Worm (Caenorhabditis elegans) whole organism, L1 larva: ENCODE measurements around the gene ZK512.8.

Source experiments
- F16B12.6 ChIP-seq: fragments of 150-350 bp; optimal IDR thresholded peaks from 2 replicates; lab custom pipeline; 2014; ENCODE audit warnings: missing biosample characterization, missing genetic modification characterization
- aha-1 ChIP-seq: fragments of 150-350 bp; optimal IDR thresholded peaks from 2 replicates; lab custom pipeline; 2014; ENCODE audit warnings: missing biosample characterization, missing genetic modification characterization
- alr-1 ChIP-seq: fragments of 200-800 bp; sonication (Bioruptor generic); optimal IDR thresholded peaks from 2 replicates; lab custom pipeline; 2018; ENCODE audit warnings: borderline replicate concordance, mild to moderate bottlenecking, missing genetic modification characterization, missing compliant biosample characterization
- aly-2 ChIP-seq: fragments of 150-350 bp; optimal IDR thresholded peaks from 2 replicates; lab custom pipeline; 2014; ENCODE audit warnings: missing biosample characterization, missing genetic modification characterization
- blmp-1 ChIP-seq: fragments of 150-350 bp; optimal IDR thresholded peaks from 2 replicates; lab custom pipeline; 2014; ENCODE audit warnings: missing biosample characterization, missing genetic modification characterization
- ceh-82 ChIP-seq, 3 experiments: fragments of 150-350 bp in 1 of 3; sonication (generic microtip) in 2 of 3; optimal IDR thresholded peaks; 2 replicates each; lab custom pipeline; 2014 to 2017; ENCODE audit warnings: missing biosample characterization in 3 of 3, missing genetic modification characterization in 3 of 3
- ces-1 ChIP-seq: fragments of 150-350 bp; optimal IDR thresholded peaks from 2 replicates; lab custom pipeline; 2014; ENCODE audit warnings: missing biosample characterization, missing genetic modification reagents, missing genetic modification characterization
- efl-1 ChIP-seq, 4 experiments: fragments of 150-350 bp; optimal IDR thresholded peaks in 3 of 4; peaks in 1 of 4; 1 replicate in 1 of 4; 2 replicates in 3 of 4; lab custom pipeline; 2014; ENCODE audit warnings: missing biosample characterization in 2 of 4, missing genetic modification characterization in 2 of 4, missing genetic modification reagents in 2 of 4
- egl-27 ChIP-seq, 2 experiments: fragments of 150-350 bp in 1 of 2; sonication (generic microtip); optimal IDR thresholded peaks; 3 replicates each; lab custom pipeline; 2017 to 2018; ENCODE audit warnings: missing biosample characterization in 2 of 2, missing genetic modification characterization in 2 of 2, missing genetic modification reagents in 2 of 2
- elt-3 ChIP-seq, 6 experiments: fragments of 150-350 bp in 1 of 6; sonication (generic microtip); optimal IDR thresholded peaks; 2 replicates each; lab custom pipeline; 2017 to 2018; ENCODE audit warnings: missing biosample characterization in 6 of 6, missing genetic modification characterization in 6 of 6, inconsistent platforms in 1 of 6
- fkh-4 ChIP-seq: sonication (generic microtip); optimal IDR thresholded peaks from 2 replicates; lab custom pipeline; 2016; ENCODE audit warnings: missing compliant biosample characterization, missing genetic modification characterization, borderline replicate concordance
- fos-1 ChIP-seq: fragments of 150-350 bp; optimal IDR thresholded peaks from 2 replicates; lab custom pipeline; 2014; ENCODE audit warnings: missing biosample characterization, missing genetic modification characterization
- grh-1 ChIP-seq: fragments of 200-800 bp; sonication (Bioruptor generic); IDR thresholded peaks from 2 replicates; pipeline ENCODE4 v1.3.6; 2022; ENCODE audit warnings: missing genetic modification reagents, missing genetic modification characterization, missing compliant biosample characterization
- isw-1 ChIP-seq: fragments of 200-800 bp; sonication (Bioruptor generic); IDR thresholded peaks from 2 replicates; pipeline ENCODE4 v1.3.6; 2022; ENCODE audit warnings: missing genetic modification characterization, missing compliant biosample characterization
- lin-14 ChIP-seq: fragments of 200-800 bp; sonication (Bioruptor generic); optimal IDR thresholded peaks from 2 replicates; lab custom pipeline; 2018; ENCODE audit warnings: mild to moderate bottlenecking, missing genetic modification characterization, moderate library complexity, missing compliant biosample characterization
- lin-35 ChIP-seq, 2 experiments: fragments of 150-350 bp; optimal IDR thresholded peaks; 2 replicates each; lab custom pipeline; 2014; ENCODE audit warnings: missing biosample characterization in 2 of 2, missing genetic modification characterization in 2 of 2, missing genetic modification reagents in 2 of 2
- lin-39 ChIP-seq: fragments of 150-350 bp; optimal IDR thresholded peaks from 2 replicates; lab custom pipeline; 2014; ENCODE audit warnings: missing biosample characterization, missing genetic modification reagents, missing genetic modification characterization
- lsy-2 ChIP-seq, 2 experiments: fragments of 150-350 bp; optimal IDR thresholded peaks; 2 replicates each; lab custom pipeline; 2014; ENCODE audit warnings: missing biosample characterization in 2 of 2, missing genetic modification characterization in 2 of 2
- mab-9 ChIP-seq: fragments of 200-800 bp; sonication (Bioruptor generic); IDR thresholded peaks from 2 replicates; pipeline ENCODE4 v1.3.6; 2022; ENCODE audit warnings: missing genetic modification reagents, missing genetic modification characterization, missing compliant biosample characterization
- mdl-1 ChIP-seq, 2 experiments: fragments of 150-350 bp; optimal IDR thresholded peaks; 2 replicates each; lab custom pipeline; 2014 to 2017; ENCODE audit warnings: missing biosample characterization in 2 of 2, missing genetic modification characterization in 2 of 2, inconsistent platforms in 1 of 2
- mep-1 ChIP-seq: fragments of 150-350 bp; optimal IDR thresholded peaks from 2 replicates; lab custom pipeline; 2014; ENCODE audit warnings: missing biosample characterization, missing genetic modification characterization
- nhr-11 ChIP-seq: fragments of 150-350 bp; optimal IDR thresholded peaks from 2 replicates; lab custom pipeline; 2014; ENCODE audit warnings: missing biosample characterization, missing genetic modification characterization
- nhr-12 ChIP-seq: sonication (generic microtip); optimal IDR thresholded peaks from 2 replicates; lab custom pipeline; 2017; ENCODE audit warnings: missing biosample characterization, missing genetic modification characterization
- nhr-19 ChIP-seq: fragments of 200-800 bp; sonication (Bioruptor generic); conservative IDR thresholded peaks from 2 replicates; pipeline ENCODE4 v1.3.6; 2022; ENCODE audit warnings: missing genetic modification characterization, missing compliant biosample characterization
- nhr-20 ChIP-seq: sonication (generic microtip); optimal IDR thresholded peaks from 2 replicates; lab custom pipeline; 2016; ENCODE audit warnings: mild to moderate bottlenecking, missing genetic modification characterization, missing compliant biosample characterization
- nhr-237 ChIP-seq: fragments of 150-350 bp; optimal IDR thresholded peaks from 2 replicates; lab custom pipeline; 2014; ENCODE audit warnings: missing biosample characterization, missing genetic modification characterization
- nhr-28 ChIP-seq: fragments of 150-350 bp; optimal IDR thresholded peaks from 2 replicates; lab custom pipeline; 2014; ENCODE audit warnings: missing biosample characterization, missing genetic modification characterization
- nhr-47 ChIP-seq: sonication (generic microtip); optimal IDR thresholded peaks from 2 replicates; lab custom pipeline; 2016; ENCODE audit warnings: mild to moderate bottlenecking, missing genetic modification characterization, moderate library complexity, missing compliant biosample characterization
- nhr-77 ChIP-seq: fragments of 150-350 bp; optimal IDR thresholded peaks from 2 replicates; lab custom pipeline; 2014; ENCODE audit warnings: missing biosample characterization, missing genetic modification characterization
- nhr-84 ChIP-seq: sonication (generic microtip); optimal IDR thresholded peaks from 2 replicates; lab custom pipeline; 2017; ENCODE audit warnings: missing biosample characterization, missing genetic modification characterization
- nhr-85 ChIP-seq: sonication (generic microtip); peaks from one replicate; lab custom pipeline; 2016; ENCODE audit warnings: missing genetic modification characterization, inconsistent platforms, missing compliant biosample characterization
- nhr-90 ChIP-seq: sonication (generic microtip); optimal IDR thresholded peaks from 2 replicates; lab custom pipeline; 2016; ENCODE audit warnings: mild to moderate bottlenecking, missing genetic modification characterization, missing compliant biosample characterization; ENCODE audit not compliant: poor library complexity
- pag-3 ChIP-seq: sonication (generic microtip); optimal IDR thresholded peaks from 2 replicates; lab custom pipeline; 2017; ENCODE audit warnings: missing genetic modification characterization, mild to moderate bottlenecking, missing compliant biosample characterization, antibody characterized with exemption, borderline replicate concordance; ENCODE audit not compliant: insufficient read depth
- rnt-1 ChIP-seq: sonication (generic microtip); optimal IDR thresholded peaks from 2 replicates; lab custom pipeline; 2016; ENCODE audit warnings: mild to moderate bottlenecking, missing genetic modification characterization, moderate library complexity, missing compliant biosample characterization
- snpc-4 ChIP-seq: fragments of 150-350 bp; optimal IDR thresholded peaks from 2 replicates; lab custom pipeline; 2014; ENCODE audit warnings: missing biosample characterization, missing genetic modification characterization
- swsn-7 ChIP-seq: sonication (generic microtip); optimal IDR thresholded peaks from 2 replicates; lab custom pipeline; 2016; ENCODE audit warnings: missing genetic modification characterization, missing compliant biosample characterization
- tbx-2 ChIP-seq: sonication (generic microtip); optimal IDR thresholded peaks from 2 replicates; lab custom pipeline; 2016; ENCODE audit warnings: missing genetic modification characterization, missing compliant biosample characterization
- tlp-1 ChIP-seq: fragments of 150-350 bp; optimal IDR thresholded peaks from 2 replicates; lab custom pipeline; 2014; ENCODE audit warnings: missing biosample characterization, missing genetic modification characterization
- unc-130 ChIP-seq: fragments of 150-350 bp; optimal IDR thresholded peaks from 2 replicates; lab custom pipeline; 2017; ENCODE audit warnings: missing biosample characterization, missing genetic modification characterization, inconsistent platforms
- unc-30 ChIP-seq: sonication (generic microtip); optimal IDR thresholded peaks from 2 replicates; lab custom pipeline; 2017; ENCODE audit warnings: missing biosample characterization, missing genetic modification characterization
- unc-86 ChIP-seq: sonication (generic microtip); optimal IDR thresholded peaks from 2 replicates; lab custom pipeline; 2016; ENCODE audit warnings: missing genetic modification characterization, missing compliant biosample characterization
- unc-98 ChIP-seq: fragments of 200-800 bp; sonication (Bioruptor generic); IDR thresholded peaks from 2 replicates; pipeline ENCODE4 v1.3.6; 2022; ENCODE audit warnings: missing genetic modification characterization, missing compliant biosample characterization
- xbp-1 ChIP-seq: sonication (generic microtip); optimal IDR thresholded peaks from 2 replicates; lab custom pipeline; 2016; ENCODE audit warnings: missing genetic modification characterization, missing compliant biosample characterization
- zag-1 ChIP-seq: fragments of 150-350 bp; optimal IDR thresholded peaks from 2 replicates; lab custom pipeline; 2014; ENCODE audit warnings: missing biosample characterization, missing genetic modification characterization
- ztf-11 ChIP-seq, 2 experiments: sonication (generic microtip); optimal IDR thresholded peaks; 2 replicates each; lab custom pipeline; 2016 to 2017; ENCODE audit warnings: missing genetic modification characterization in 2 of 2, missing biosample characterization in 1 of 2, missing compliant biosample characterization in 1 of 2

ZK512.8 gene

DNA sequence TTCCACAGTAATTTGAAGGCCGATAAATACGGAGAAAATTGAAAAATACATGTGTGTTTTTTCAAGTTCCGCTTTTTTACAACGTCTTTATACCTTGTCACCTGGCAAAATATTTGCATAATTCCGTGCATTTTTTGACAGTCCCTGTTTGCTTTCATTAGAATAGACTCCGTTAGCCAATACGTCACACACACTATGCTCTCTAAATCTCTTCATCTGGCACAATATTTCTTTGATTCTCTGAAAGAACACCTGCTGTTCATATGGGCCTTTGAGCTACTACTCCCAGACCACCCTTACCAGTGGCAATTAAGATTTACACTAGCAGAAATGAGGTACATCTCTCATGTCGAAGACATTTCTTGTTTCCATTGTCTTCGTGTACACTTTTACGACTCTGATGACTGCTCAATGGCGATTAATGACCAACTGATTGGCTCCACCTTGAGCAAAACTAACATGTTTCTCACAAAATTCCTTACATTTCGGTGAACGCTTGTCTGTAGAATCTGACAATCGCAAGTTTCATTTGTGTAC is 27.5 kb upstream of the ZK512.8 start, which contains the start of gene grl-11:
Gene grl-11 (minus strand): TSS at position 51 of the 537 bp plus-strand sequence.
- peak; percentile 36 for TF ChIP-seq rnt-1 (tag; lab: Kevin White, UChicago)
- TF ChIP-seq swsn-7 (tag; lab: Kevin White, UChicago), result no peak

DNA sequence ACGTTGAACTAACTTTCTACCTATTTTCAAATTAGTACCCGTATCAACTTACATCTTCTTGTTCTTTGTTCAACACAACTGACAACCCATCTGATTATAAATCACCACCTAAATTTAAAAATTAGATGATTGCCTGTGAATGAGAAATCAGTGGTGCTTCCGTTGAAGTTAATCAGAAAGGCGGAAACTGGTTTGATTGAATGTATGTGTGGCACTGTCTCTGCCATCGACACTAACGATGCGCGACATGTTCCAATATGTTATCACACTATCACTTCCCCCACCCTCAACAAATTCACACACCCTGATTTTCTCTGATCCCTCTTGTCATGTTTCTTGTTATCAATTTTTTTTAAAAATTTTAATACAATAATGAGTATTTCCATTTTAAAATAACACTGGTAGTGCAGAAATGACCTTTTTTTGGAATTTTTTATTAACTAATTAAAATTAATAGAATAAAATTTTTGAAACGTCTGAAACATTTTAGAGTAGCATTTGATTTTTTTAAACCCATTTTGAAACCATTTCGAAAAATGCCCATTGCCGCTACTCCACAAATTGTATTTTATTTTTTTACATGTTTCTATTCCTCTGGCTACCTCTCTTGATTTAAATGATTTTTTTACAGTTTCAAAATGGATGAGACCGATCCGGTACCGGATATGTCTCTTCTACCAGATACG is 26.8 kb upstream of the ZK512.8 start, which contains the start of gene ced-11:
Gene ced-11 (plus strand): TSS at position 636 of the 686 bp plus-strand sequence.
- TF ChIP-seq elt-3 (tag; optimal IDR thresholded peaks at IDR 0.05; lab: Kevin White, UChicago), result peak in 5 of 6 experiments; percentile 25 to 81 (median 66)
- peak; percentile 5 for TF ChIP-seq nhr-90 (tag; lab: Kevin White, UChicago)
- peak; percentile 90 for TF ChIP-seq pag-3 (tag; lab: Kevin White, UChicago)
- peak; percentile 49 for TF ChIP-seq nhr-85 (tag; lab: Kevin White, UChicago)
- TF ChIP-seq blmp-1 (tag; lab: Kevin White, UChicago), result peak; percentile 23
- TF ChIP-seq nhr-237 (tag; lab: Kevin White, UChicago), result no peak
- peak in 1 of 2 experiments; percentile 20 for TF ChIP-seq lin-35 (GFP tag; optimal IDR thresholded peaks at IDR 0.05; lab: Kevin White, UChicago)
- no peak for TF ChIP-seq aly-2 (tag; lab: Kevin White, UChicago)
- peak; percentile 49 for TF ChIP-seq tbx-2
- TF ChIP-seq grh-1, result peak; percentile 66
- no peak for TF ChIP-seq fkh-4 (tag; lab: Kevin White, UChicago)
- no peak for TF ChIP-seq nhr-84 (tag; lab: Kevin White, UChicago)
- TF ChIP-seq lin-14 (GFP tag; lab: Kevin White, UChicago), result peak; percentile 71
- TF ChIP-seq unc-130, result peak; percentile 37

DNA sequence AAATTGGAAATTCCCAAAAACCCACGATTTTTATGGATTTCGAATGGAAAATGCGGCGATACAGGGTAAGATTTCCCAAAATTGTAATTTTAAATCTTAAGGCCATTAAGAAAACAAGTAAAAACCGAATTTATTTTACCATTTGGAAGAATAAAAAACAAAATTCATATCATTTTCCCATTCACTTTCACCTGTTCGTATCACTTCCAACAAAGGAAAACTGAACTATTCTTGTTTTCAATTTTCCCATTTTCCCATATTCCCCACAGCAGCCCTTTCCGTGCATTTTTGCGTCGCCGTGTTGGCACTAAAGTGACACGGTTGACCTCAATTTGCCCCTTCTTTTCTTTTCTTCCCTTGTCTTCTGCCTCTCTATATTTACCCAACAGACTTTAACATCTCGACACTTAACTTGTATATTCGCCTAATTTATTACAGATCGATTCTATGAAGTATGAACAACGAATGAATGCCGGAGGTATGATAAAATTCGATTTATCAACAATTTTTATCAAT is 20.0 kb upstream of the ZK512.8 start, which contains the start of gene sec-16A.1:
Gene sec-16A.1 (plus strand): TSS at position 51 of the 516 bp plus-strand sequence.
- TF ChIP-seq tlp-1 (tag; lab: Kevin White, UChicago) (no peak), ces-1 (GFP tag; lab: Kevin White, UChicago) (no peak), ztf-11 (tag; optimal IDR thresholded peaks at IDR 0.05; lab: Kevin White, UChicago) (no peak), tbx-2 (no peak), blmp-1 (tag; lab: Kevin White, UChicago) (peak; percentile 92), lin-35 (GFP tag; optimal IDR thresholded peaks at IDR 0.05; lab: Kevin White, UChicago) (peak; percentile 34 to 66), mdl-1 (tag; optimal IDR thresholded peaks at IDR 0.05; lab: Kevin White, UChicago) (no peak), rnt-1 (tag; lab: Kevin White, UChicago) (peak; percentile 18), grh-1 (0 out of 2 replicates have a peak, but pooled peaks have one; percentile 10), lsy-2 (tag; optimal IDR thresholded peaks at IDR 0.05; lab: Kevin White, UChicago) (peak; percentile 52 to 56), xbp-1 (tag; lab: Kevin White, UChicago) (peak; percentile 22), ceh-82 (tag; optimal IDR thresholded peaks at IDR 0.05; lab: Kevin White, UChicago) (peak in 1 of 3 experiments; percentile 18), mab-9 (GFP tag; lab: Robert Waterston, UW) (no peak), unc-86 (tag; lab: Kevin White, UChicago) (no peak), nhr-47 (tag; lab: Kevin White, UChicago) (no peak), nhr-20 (peak; percentile 43), isw-1 (GFP tag; lab: Robert Waterston, UW) (no peak), egl-27 (tag; optimal IDR thresholded peaks at IDR 0.05; lab: Kevin White, UChicago) (no peak), snpc-4 (no peak), mep-1 (tag; lab: Kevin White, UChicago) (no peak), alr-1 (tag; lab: Kevin White, UChicago) (no peak), nhr-11 (tag; lab: Kevin White, UChicago) (no peak), lin-39 (tag; lab: Kevin White, UChicago) (no peak), zag-1 (no peak), unc-30 (tag; lab: Kevin White, UChicago) (no peak), aha-1 (tag; lab: Kevin White, UChicago) (no peak), nhr-12 (tag; lab: Kevin White, UChicago) (no peak), unc-98 (GFP tag; lab: Robert Waterston, UW) (no peak), lin-14 (GFP tag; lab: Kevin White, UChicago) (peak; percentile 32), nhr-77 (tag; lab: Kevin White, UChicago) (no peak), F16B12.6 (tag; lab: Kevin White, UChicago) (peak; percentile 82), nhr-28 (tag; lab: Kevin White, UChicago) (no peak), efl-1 (optimal IDR thresholded peaks at IDR 0.05; lab: Kevin White, UChicago) (peak; percentile 43 to 61), efl-1 (GFP tag; optimal IDR thresholded peaks at IDR 0.05 in 1 of 2; lab: Kevin White, UChicago) (peak; percentile 54 to 96), fos-1 (tag; lab: Kevin White, UChicago) (no peak), nhr-19 (GFP tag; lab: Robert Waterston, UW) (no peak)
